Worm (Caenorhabditis elegans): ENCODE measurements around the gene F19C7.2.

F19C7.2 gene

DNA sequence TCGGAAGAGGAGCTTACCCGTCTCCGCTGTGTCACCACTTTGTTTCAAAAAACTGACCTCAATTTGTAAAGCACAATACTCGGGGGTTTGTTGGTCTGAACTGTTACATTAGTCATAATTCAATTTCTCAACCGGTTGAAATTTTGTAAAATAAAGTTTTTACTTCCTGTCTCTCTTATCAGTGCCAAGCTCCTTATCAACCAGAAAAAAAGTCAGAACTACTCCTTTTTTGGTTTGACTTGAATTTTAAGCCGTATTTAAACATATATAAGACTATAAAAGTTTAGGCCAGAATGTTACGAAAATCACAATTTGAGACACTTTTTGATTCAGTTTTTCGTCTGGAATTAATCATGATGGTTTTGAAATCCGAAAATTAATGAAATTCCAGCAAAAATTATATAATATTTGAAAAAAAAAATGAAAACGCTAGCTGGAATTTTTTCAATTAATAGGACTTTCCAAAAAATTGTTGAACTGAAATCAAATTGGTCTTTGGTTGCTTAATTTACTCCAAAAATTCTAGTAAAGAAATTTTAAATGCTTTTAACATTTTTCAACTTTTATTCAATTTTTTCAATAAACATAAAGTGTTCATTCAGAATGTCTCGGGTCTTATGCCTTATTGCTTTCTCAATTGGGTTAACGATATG, at the start of gene F19C7.2:
F19C7.2 (plus strand) TSS at position 603 of the 653 bp plus-strand sequence.
- TF ChIP-seq hmbx-1 (tag; optimal IDR thresholded peaks at IDR 0.05) (no peak), tbx-37 (GFP tag; conservative IDR thresholded peaks at IDR 0.05) (no peak), ceh-13 (GFP tag; optimal IDR thresholded peaks at IDR 0.05) (no peak)

DNA sequence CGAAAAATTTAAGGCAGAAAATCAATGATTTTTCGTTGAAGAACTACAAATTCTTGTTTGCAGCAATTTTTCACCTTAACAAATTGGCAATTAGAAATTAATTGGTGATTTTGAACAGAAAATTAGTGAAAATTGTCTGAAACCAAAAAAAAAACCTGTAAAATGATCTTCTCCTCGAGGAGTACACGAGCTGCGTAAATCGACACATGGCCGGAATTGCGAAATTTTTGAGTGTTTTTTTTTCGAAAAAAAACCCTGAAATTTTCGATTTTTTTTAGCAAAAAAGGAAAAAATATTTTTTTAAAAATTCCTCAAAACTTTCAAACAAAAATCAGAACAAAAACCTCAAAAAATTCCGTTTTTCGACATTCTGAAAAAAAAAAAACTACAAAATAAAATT, 48.2 kb upstream of the F19C7.2 start:
- no peak for TF ChIP-seq tbx-37 (GFP tag; conservative IDR thresholded peaks at IDR 0.05)
- TF ChIP-seq tbx-11 (GFP tag; IDR thresholded peaks at IDR 0.05) = no peak
- no peak for TF ChIP-seq ets-7 (tag; optimal IDR thresholded peaks at IDR 0.05)
- no peak for TF ChIP-seq pes-1 (GFP tag; IDR thresholded peaks at IDR 0.05)
- no peak for TF ChIP-seq aly-1 (tag; optimal IDR thresholded peaks at IDR 0.05)
- no peak for TF ChIP-seq sea-1 (GFP tag; conservative IDR thresholded peaks at IDR 0.05)
- no peak for TF ChIP-seq ceh-13 (GFP tag; optimal IDR thresholded peaks at IDR 0.05)
- no peak for TF ChIP-seq B0310.2 (tag; optimal IDR thresholded peaks at IDR 0.05)
- TF ChIP-seq F13C5.2 (tag; optimal IDR thresholded peaks at IDR 0.05) = no peak
- no peak for TF ChIP-seq ceh-36 (tag; optimal IDR thresholded peaks at IDR 0.05)
- no peak for TF ChIP-seq hmg-4 (GFP tag; optimal IDR thresholded peaks at IDR 0.05)
- no peak for TF ChIP-seq scrt-1 (GFP tag; IDR thresholded peaks at IDR 0.05)
- TF ChIP-seq hmbx-1 (tag; optimal IDR thresholded peaks at IDR 0.05) = no peak
- no peak for TF ChIP-seq tra-4 (tag; optimal IDR thresholded peaks at IDR 0.05)
- no peak for TF ChIP-seq hnd-1 (tag; optimal IDR thresholded peaks at IDR 0.05)
- TF ChIP-seq flt-1 (GFP tag; IDR thresholded peaks at IDR 0.05) = no peak
- TF ChIP-seq ama-1 (optimal IDR thresholded peaks at IDR 0.05) = no peak

DNA sequence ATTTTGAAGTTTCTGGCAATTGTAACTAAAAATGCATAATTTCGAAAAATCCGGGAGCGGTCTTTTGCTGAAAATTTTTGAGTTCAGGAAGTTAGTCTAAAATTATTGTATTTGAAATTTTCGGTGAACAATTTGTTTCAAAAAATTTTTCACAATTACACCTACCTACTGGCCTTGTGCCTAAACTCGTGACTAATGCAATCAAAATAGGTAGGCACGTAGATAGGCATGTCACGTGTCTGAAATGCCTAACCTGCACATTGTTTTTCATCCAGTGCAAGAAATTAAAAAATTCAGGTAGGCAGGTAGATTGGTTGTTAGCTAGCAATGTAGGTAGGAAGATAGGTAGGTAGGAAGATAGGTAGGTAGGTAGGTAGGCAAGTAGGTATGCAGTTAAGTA, 42.6 kb upstream of the F19C7.2 start:
- no peak for TF ChIP-seq scrt-1 (GFP tag; IDR thresholded peaks at IDR 0.05)
- TF ChIP-seq flt-1 (GFP tag; IDR thresholded peaks at IDR 0.05) = no peak
- no peak for TF ChIP-seq hnd-1 (tag; optimal IDR thresholded peaks at IDR 0.05)
- TF ChIP-seq aly-1 (tag; optimal IDR thresholded peaks at IDR 0.05) = no peak
- no peak for TF ChIP-seq tbx-37 (GFP tag; conservative IDR thresholded peaks at IDR 0.05)
- no peak for TF ChIP-seq ama-1 (optimal IDR thresholded peaks at IDR 0.05)
- TF ChIP-seq B0310.2 (tag; optimal IDR thresholded peaks at IDR 0.05) = no peak
- TF ChIP-seq tra-4 (tag; optimal IDR thresholded peaks at IDR 0.05) = no peak
- no peak for TF ChIP-seq tbx-11 (GFP tag; IDR thresholded peaks at IDR 0.05)
- TF ChIP-seq hmbx-1 (tag; optimal IDR thresholded peaks at IDR 0.05) = no peak
- no peak for TF ChIP-seq ceh-13 (GFP tag; optimal IDR thresholded peaks at IDR 0.05)
- TF ChIP-seq sea-1 (GFP tag; conservative IDR thresholded peaks at IDR 0.05) = no peak
- no peak for TF ChIP-seq ets-7 (tag; optimal IDR thresholded peaks at IDR 0.05)
- no peak for TF ChIP-seq pes-1 (GFP tag; IDR thresholded peaks at IDR 0.05)
- no peak for TF ChIP-seq hmg-4 (GFP tag; optimal IDR thresholded peaks at IDR 0.05)

DNA sequence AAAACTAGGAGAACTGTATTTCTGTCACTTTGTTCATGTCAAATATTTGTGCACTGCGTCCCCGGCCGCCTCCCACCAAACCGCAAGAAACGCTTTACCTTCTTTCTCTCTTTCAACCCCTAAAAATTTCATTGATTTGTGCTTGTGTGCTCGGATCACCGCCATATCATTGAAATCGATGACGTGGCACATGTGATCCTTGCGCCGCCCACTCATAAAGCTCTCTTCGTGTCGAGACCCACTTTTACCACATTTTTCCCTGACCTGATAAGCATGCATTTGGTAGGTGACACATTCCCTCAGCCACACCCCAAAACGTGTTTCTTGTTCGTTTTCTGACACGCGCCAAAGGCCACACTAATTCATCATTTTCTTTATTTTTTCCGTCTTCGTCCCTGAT, 42.0 kb upstream of the F19C7.2 start:
- TF ChIP-seq tra-4 (tag; optimal IDR thresholded peaks at IDR 0.05) = no peak
- TF ChIP-seq scrt-1 (GFP tag; IDR thresholded peaks at IDR 0.05) = no peak

DNA sequence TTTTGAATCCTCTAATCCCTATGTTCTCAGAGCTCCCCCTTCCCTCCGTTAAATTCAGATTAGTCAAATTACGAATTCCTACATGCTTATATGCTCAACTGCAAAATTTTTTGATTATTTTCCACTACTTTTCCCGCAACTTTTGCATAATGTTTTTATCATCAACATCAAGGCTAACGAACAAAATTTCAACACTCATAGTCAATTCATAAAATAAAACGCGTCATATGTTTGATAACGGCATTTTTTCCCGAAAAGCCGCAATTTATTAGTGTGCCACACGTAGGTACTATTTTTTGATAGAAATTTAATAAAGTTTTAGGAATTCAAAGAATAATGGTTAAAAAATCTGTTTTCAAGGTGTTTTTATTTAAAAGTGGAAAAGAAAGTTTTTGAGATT, 40.6 kb upstream of the F19C7.2 start:
- TF ChIP-seq tra-4 (tag; optimal IDR thresholded peaks at IDR 0.05) (no peak), pes-1 (GFP tag; IDR thresholded peaks at IDR 0.05) (no peak), scrt-1 (GFP tag; IDR thresholded peaks at IDR 0.05) (no peak), ceh-36 (tag; optimal IDR thresholded peaks at IDR 0.05) (no peak), hmg-4 (GFP tag; optimal IDR thresholded peaks at IDR 0.05) (no peak), ceh-13 (GFP tag; optimal IDR thresholded peaks at IDR 0.05) (no peak), ama-1 (optimal IDR thresholded peaks at IDR 0.05) (no peak), F13C5.2 (tag; optimal IDR thresholded peaks at IDR 0.05) (no peak), B0310.2 (tag; optimal IDR thresholded peaks at IDR 0.05) (no peak), sea-1 (GFP tag; conservative IDR thresholded peaks at IDR 0.05) (no peak), aly-1 (tag; optimal IDR thresholded peaks at IDR 0.05) (no peak)

DNA sequence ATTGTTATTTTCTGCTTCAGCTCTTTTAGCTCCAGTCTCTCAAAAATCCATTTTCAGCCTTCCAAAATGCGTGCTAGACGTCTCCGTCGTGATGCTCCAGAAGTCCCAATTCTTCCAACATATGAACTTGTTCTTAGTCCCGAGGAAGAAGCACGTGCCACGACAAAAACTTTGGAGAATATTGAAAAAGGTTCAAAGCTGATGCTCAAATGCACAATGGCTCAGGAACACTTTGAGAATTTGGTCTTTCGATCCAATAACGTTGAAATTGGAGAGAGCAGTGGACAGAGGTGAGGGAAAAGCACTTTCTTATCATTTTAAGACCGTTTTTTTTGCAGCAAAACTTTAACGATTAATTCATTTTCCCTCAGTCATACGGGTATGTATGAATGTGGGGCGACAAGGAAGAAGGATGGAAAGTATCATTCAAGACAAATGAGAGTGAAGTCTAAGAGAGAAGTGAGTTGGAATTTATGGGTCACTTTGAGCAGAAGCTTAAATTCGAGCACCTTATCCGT, 37.1 kb upstream of the F19C7.2 start, which contains the start of gene igeg-1:
igeg-1 (plus strand) TSS at position 51 of the 518 bp plus-strand sequence.
- TF ChIP-seq sea-1 (GFP tag; conservative IDR thresholded peaks at IDR 0.05) = no peak

DNA sequence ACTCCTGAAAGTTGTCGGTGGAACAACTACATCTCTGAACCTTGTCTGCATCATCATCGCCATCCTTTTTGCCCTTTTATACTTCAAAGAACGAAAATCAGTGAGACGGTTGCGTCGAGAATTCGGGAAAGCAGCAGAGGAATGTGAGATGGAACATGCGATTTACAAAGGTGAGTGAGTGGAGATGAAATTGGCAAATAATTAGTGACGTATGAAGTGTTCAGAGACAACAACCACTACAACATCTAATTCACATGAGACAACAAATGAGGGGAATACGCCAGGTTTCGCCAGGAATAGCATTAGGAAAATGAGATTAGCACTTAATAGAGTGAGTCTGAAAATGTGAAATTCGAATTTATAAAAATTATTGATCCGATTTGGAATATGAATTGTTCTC, 35.2 kb upstream of the F19C7.2 start:
- TF ChIP-seq scrt-1 (GFP tag; IDR thresholded peaks at IDR 0.05) = no peak
- no peak for TF ChIP-seq pes-1 (GFP tag; IDR thresholded peaks at IDR 0.05)
- TF ChIP-seq sea-1 (GFP tag; conservative IDR thresholded peaks at IDR 0.05) = no peak
- TF ChIP-seq tbx-37 (GFP tag; conservative IDR thresholded peaks at IDR 0.05) = no peak
- TF ChIP-seq ets-7 (tag; optimal IDR thresholded peaks at IDR 0.05) = no peak
- no peak for TF ChIP-seq ceh-36 (tag; optimal IDR thresholded peaks at IDR 0.05)
- no peak for TF ChIP-seq hnd-1 (tag; optimal IDR thresholded peaks at IDR 0.05)
- TF ChIP-seq aly-1 (tag; optimal IDR thresholded peaks at IDR 0.05) = no peak
- TF ChIP-seq flt-1 (GFP tag; IDR thresholded peaks at IDR 0.05) = no peak
- TF ChIP-seq ama-1 (optimal IDR thresholded peaks at IDR 0.05) = no peak
- no peak for TF ChIP-seq F13C5.2 (tag; optimal IDR thresholded peaks at IDR 0.05)
- no peak for TF ChIP-seq tra-4 (tag; optimal IDR thresholded peaks at IDR 0.05)
- no peak for TF ChIP-seq B0310.2 (tag; optimal IDR thresholded peaks at IDR 0.05)
- TF ChIP-seq ceh-13 (GFP tag; optimal IDR thresholded peaks at IDR 0.05) = no peak
- TF ChIP-seq hmbx-1 (tag; optimal IDR thresholded peaks at IDR 0.05) = no peak
- TF ChIP-seq hmg-4 (GFP tag; optimal IDR thresholded peaks at IDR 0.05) = no peak
- TF ChIP-seq tbx-11 (GFP tag; IDR thresholded peaks at IDR 0.05) = no peak

DNA sequence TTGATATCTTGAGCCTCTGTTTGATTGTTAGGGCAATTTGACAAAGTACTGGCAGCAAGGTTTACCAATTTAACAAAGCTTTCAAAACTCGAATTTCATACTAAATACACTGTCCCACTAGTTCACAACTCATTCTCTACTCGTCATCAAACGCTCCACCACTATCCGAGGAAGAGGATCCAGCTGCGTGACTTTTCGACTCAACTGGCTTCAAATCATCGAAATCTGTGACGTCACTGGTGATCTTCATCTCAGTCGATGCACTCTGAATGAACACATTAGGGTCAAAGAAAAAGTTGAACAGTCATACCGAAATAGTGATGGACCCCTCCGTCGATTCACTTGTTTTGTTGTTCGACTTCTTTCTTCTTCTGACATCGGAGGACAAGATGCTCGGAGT, 33.9 kb upstream of the F19C7.2 start:
- TF ChIP-seq F13C5.2 (tag; optimal IDR thresholded peaks at IDR 0.05) = no peak
- no peak for TF ChIP-seq B0310.2 (tag; optimal IDR thresholded peaks at IDR 0.05)
- TF ChIP-seq ama-1 (optimal IDR thresholded peaks at IDR 0.05) = no peak
- TF ChIP-seq ceh-36 (tag; optimal IDR thresholded peaks at IDR 0.05) = no peak
- no peak for TF ChIP-seq hmg-4 (GFP tag; optimal IDR thresholded peaks at IDR 0.05)
- no peak for TF ChIP-seq flt-1 (GFP tag; IDR thresholded peaks at IDR 0.05)
- no peak for TF ChIP-seq sea-1 (GFP tag; conservative IDR thresholded peaks at IDR 0.05)
- no peak for TF ChIP-seq scrt-1 (GFP tag; IDR thresholded peaks at IDR 0.05)
- no peak for TF ChIP-seq tbx-37 (GFP tag; conservative IDR thresholded peaks at IDR 0.05)
- TF ChIP-seq pes-1 (GFP tag; IDR thresholded peaks at IDR 0.05) = no peak
- TF ChIP-seq hnd-1 (tag; optimal IDR thresholded peaks at IDR 0.05) = no peak
- TF ChIP-seq ceh-13 (GFP tag; optimal IDR thresholded peaks at IDR 0.05) = no peak
- no peak for TF ChIP-seq ets-7 (tag; optimal IDR thresholded peaks at IDR 0.05)
- no peak for TF ChIP-seq tra-4 (tag; optimal IDR thresholded peaks at IDR 0.05)
- no peak for TF ChIP-seq tbx-11 (GFP tag; IDR thresholded peaks at IDR 0.05)
- TF ChIP-seq aly-1 (tag; optimal IDR thresholded peaks at IDR 0.05) = no peak
- no peak for TF ChIP-seq hmbx-1 (tag; optimal IDR thresholded peaks at IDR 0.05)
